Fruit fly (Drosophila melanogaster): ENCODE data around the gene homer.
A peak's percentile ranks its signal among the peaks of the same experiment; 100 is the strongest.

Gene homer

DNA sequence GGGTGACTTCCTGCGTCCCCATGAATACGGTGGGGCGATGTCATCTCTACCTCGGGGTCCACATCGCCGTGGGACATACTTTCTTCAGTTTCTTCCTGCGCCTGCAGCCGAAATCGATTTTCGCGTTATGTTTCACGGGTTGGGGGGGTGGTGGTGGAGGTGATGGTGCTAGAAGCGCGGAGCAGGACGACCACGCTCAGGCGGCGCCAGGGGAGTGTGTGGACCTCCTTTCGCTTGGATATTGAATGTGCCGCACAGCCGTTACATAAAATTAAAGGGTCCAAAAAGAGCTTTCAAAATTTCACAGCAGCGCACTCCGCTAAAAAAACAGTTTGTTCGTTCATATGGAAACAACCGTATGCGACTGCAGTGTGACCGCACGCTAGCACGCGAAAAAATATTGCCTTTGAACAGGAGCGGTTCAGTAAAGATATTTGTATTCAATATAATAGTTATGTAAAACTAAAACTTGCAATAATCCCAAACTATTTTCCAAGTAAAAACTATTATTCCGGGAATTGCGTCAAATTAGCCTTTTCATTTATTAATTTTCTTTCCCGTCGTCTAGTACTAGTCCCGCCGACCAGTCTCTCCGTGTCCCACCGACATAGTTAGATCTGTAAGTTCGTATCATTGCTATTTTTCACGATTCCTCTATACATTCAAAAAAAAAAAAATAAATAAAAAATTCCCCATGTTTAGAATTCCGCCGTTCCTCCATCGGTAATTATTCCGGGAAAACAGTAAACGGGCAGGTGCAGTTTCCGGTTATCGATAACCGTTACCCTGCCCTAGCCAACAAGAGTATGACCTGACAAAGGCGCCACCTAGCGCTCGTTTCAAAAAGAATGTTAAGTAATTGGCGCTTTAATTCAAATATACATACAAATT, 38.9 kb downstream of the homer start, which contains the start of gene Nhe3 (continued):
- TF ChIP-seq Atf6 (GFP tag; IDR thresholded peaks at IDR 0.05) (peak; percentile 62; the same call in 1 of the 2 replicates), CG8089 (GFP tag; optimal IDR thresholded peaks at IDR 0.05) (peak; percentile 51), HLH54F (GFP tag; optimal IDR thresholded peaks at IDR 0.05) (peak; percentile 85), nerfin-1 (tag; optimal IDR thresholded peaks at IDR 0.05) (peak; percentile 60), CG4404 (GFP tag; IDR thresholded peaks at IDR 0.05) (peak; percentile 76), Ada2b (GFP tag; IDR thresholded peaks at IDR 0.05) (peak; percentile 66), CG1603 (tag; optimal IDR thresholded peaks at IDR 0.05) (peak; percentile 66), CG17359 (tag; optimal IDR thresholded peaks at IDR 0.05) (peak; percentile 73), Ets65A (GFP tag) (peak; percentile 96), lbe (GFP tag; optimal IDR thresholded peaks at IDR 0.05) (peak; percentile 48), sug (tag; optimal IDR thresholded peaks at IDR 0.05) (peak; percentile 78), CG9932 (GFP tag; IDR thresholded peaks at IDR 0.05) (peak; percentile 93), dmrt11E (tag; optimal IDR thresholded peaks at IDR 0.05) (peak; percentile 77), odd (GFP tag; optimal IDR thresholded peaks at IDR 0.05) (peak; percentile 71), CG4328 (GFP tag; optimal IDR thresholded peaks at IDR 0.05) (peak; percentile 69), unpg (GFP tag; optimal IDR thresholded peaks at IDR 0.05) (peak; percentile 80), jing (GFP tag; optimal IDR thresholded peaks at IDR 0.05) (peak; percentile 16), Ptx1 (GFP tag; IDR thresholded peaks at IDR 0.05) (peak; percentile 89), CG4707 (GFP tag; optimal IDR thresholded peaks at IDR 0.05) (no peak), CG15011 (GFP tag; optimal IDR thresholded peaks at IDR 0.05) (peak; percentile 72), CG9609 (GFP tag; optimal IDR thresholded peaks at IDR 0.05) (peak; percentile 75), CG18011 (GFP tag; optimal IDR thresholded peaks at IDR 0.05) (peak; percentile 54), Fer3 (tag; optimal IDR thresholded peaks at IDR 0.05) (peak; percentile 70), gem (tag; optimal IDR thresholded peaks at IDR 0.05) (peak; percentile 87), repo (GFP tag; optimal IDR thresholded peaks at IDR 0.05) (peak; percentile 67), YL-1 (GFP tag; optimal IDR thresholded peaks at IDR 0.05) (peak; percentile 83), Elba2 (GFP tag; optimal IDR thresholded peaks at IDR 0.05) (no peak), CG15479 (GFP tag; optimal IDR thresholded peaks at IDR 0.05) (no peak), CG5180 (GFP tag; optimal IDR thresholded peaks at IDR 0.05) (peak; percentile 20), E2f1 (GFP tag; IDR thresholded peaks at IDR 0.05) (peak; percentile 71), dmrt99B (tag; optimal IDR thresholded peaks at IDR 0.05) (no peak), Xrp1 (GFP tag; IDR thresholded peaks at IDR 0.05) (peak; percentile 82), CG1024 (GFP tag; IDR thresholded peaks at IDR 0.05) (peak; percentile 68; the same call in 1 of the 2 replicates), CG10959 (GFP tag; IDR thresholded peaks at IDR 0.05) (peak; percentile 68), vfl (GFP tag; optimal IDR thresholded peaks at IDR 0.05) (peak; percentile 81), btn (GFP tag; optimal IDR thresholded peaks at IDR 0.05) (peak; percentile 48), bigmax (GFP tag; optimal IDR thresholded peaks at IDR 0.05) (no peak), az2 (GFP tag; optimal IDR thresholded peaks at IDR 0.05) (peak; percentile 82), CG9876 (GFP tag; optimal IDR thresholded peaks at IDR 0.05) (peak; percentile 14), sima (GFP tag; optimal IDR thresholded peaks at IDR 0.05) (no peak), Xbp1 (GFP tag; optimal IDR thresholded peaks at IDR 0.05) (peak; percentile 88), ewg (GFP tag; optimal IDR thresholded peaks at IDR 0.05) (peak; percentile 73), CG4360 (GFP tag; IDR thresholded peaks at IDR 0.05) (no peak), CG3995 (GFP tag; optimal IDR thresholded peaks at IDR 0.05) (peak; percentile 85), hbn (GFP tag; IDR thresholded peaks at IDR 0.05; ENCODE audit: partially characterized antibody) (no peak; the same call in 1 of the 2 replicates), ac (GFP tag; optimal IDR thresholded peaks at IDR 0.05) (no peak), vvl (GFP tag; IDR thresholded peaks at IDR 0.05) (peak; percentile 89), CG2712 (tag; optimal IDR thresholded peaks at IDR 0.05) (peak; percentile 82), hb (GFP tag; IDR thresholded peaks at IDR 0.05; ENCODE audit: partially characterized antibody) (no peak)
